Worm (Caenorhabditis elegans) whole organism, L3 larva: ENCODE data around the gene T24F1.7.

ENCODE experiments used
- hmg-11 ChIP-seq: sonication (generic microtip); optimal IDR thresholded peaks from 2 replicates; lab custom pipeline; 2016; ENCODE audit warnings: missing genetic modification characterization, missing compliant biosample characterization
- nfya-1 ChIP-seq: sonication (generic microtip); optimal IDR thresholded peaks from 2 replicates; lab custom pipeline; 2017; ENCODE audit warnings: missing genetic modification characterization, mild to moderate bottlenecking, missing compliant biosample characterization, antibody characterized with exemption, moderate library complexity; ENCODE audit not compliant: insufficient read depth
- nhr-28 ChIP-seq: fragments of 150-350 bp; optimal IDR thresholded peaks from 2 replicates; lab custom pipeline; 2014; ENCODE audit warnings: missing biosample characterization, missing genetic modification characterization
- ztf-11 ChIP-seq: fragments of 150-350 bp; optimal IDR thresholded peaks from 2 replicates; lab custom pipeline; 2014; ENCODE audit warnings: missing biosample characterization, missing genetic modification characterization

ce11 chrII:11353471-11353870 is 41.1 kb downstream of the T24F1.7 start:
- TF ChIP-seq hmg-11 (tag; lab: Kevin White, UChicago) (no peak), nhr-28 (tag; lab: Kevin White, UChicago) (no peak), nfya-1 (tag; lab: Kevin White, UChicago) (no peak), ztf-11 (no peak)
